Worm (Caenorhabditis elegans) whole organism, L3 larva: ENCODE data around the gene ZC239.20.

Source experiments
- aly-2 ChIP-seq: fragments of 150-350 bp; optimal IDR thresholded peaks from 2 replicates; lab custom pipeline; 2014; ENCODE audit warnings: missing biosample characterization, missing genetic modification characterization
- ceh-16 ChIP-seq: sonication (generic microtip); optimal IDR thresholded peaks from 2 replicates; lab custom pipeline; 2017; ENCODE audit warnings: missing biosample characterization, missing genetic modification characterization
- ceh-9 ChIP-seq: sonication (generic microtip); optimal IDR thresholded peaks from 2 replicates; lab custom pipeline; 2018; ENCODE audit warnings: missing biosample characterization, missing genetic modification characterization
- elt-1 ChIP-seq: fragments of 150-350 bp; optimal IDR thresholded peaks from 2 replicates; lab custom pipeline; 2014; ENCODE audit warnings: missing biosample characterization, missing genetic modification characterization
- eor-1 ChIP-seq, 2 experiments: fragments of 150-350 bp; optimal IDR thresholded peaks; 2 replicates each; lab custom pipeline; 2014 to 2018; ENCODE audit warnings: missing biosample characterization in 2 of 2, missing genetic modification characterization in 2 of 2
- nhr-23 ChIP-seq: fragments of 150-350 bp; optimal IDR thresholded peaks from 2 replicates; lab custom pipeline; 2014; ENCODE audit warnings: missing biosample characterization, missing genetic modification reagents, missing genetic modification characterization
- nhr-25 ChIP-seq: sonication (generic microtip); optimal IDR thresholded peaks from 2 replicates; lab custom pipeline; 2017; ENCODE audit warnings: missing biosample characterization, missing genetic modification characterization
- nhr-28 ChIP-seq: fragments of 150-350 bp; optimal IDR thresholded peaks from 2 replicates; lab custom pipeline; 2014; ENCODE audit warnings: missing biosample characterization, missing genetic modification characterization
- nhr-76 ChIP-seq: fragments of 150-350 bp; sonication (generic microtip); optimal IDR thresholded peaks from 5 replicates; lab custom pipeline; 2014; ENCODE audit warnings: missing biosample characterization, missing genetic modification characterization
- pqm-1 ChIP-seq: fragments of 150-350 bp; optimal IDR thresholded peaks from 2 replicates; lab custom pipeline; 2017; ENCODE audit warnings: missing biosample characterization, missing genetic modification characterization, inconsistent platforms
- snpc-4 ChIP-seq: fragments of 150-350 bp; optimal IDR thresholded peaks from 2 replicates; lab custom pipeline; 2014; ENCODE audit warnings: missing biosample characterization, missing genetic modification characterization
- unc-62 ChIP-seq: fragments of 150-350 bp; sonication (generic microtip); optimal IDR thresholded peaks from 4 replicates; lab custom pipeline; 2014; ENCODE audit warnings: missing biosample characterization, missing genetic modification reagents, missing genetic modification characterization
- ztf-11 ChIP-seq: fragments of 150-350 bp; optimal IDR thresholded peaks from 2 replicates; lab custom pipeline; 2014; ENCODE audit warnings: missing biosample characterization, missing genetic modification characterization

- TF ChIP-seq nhr-28 (tag; lab: Kevin White, UChicago) (no peak), eor-1 (tag; optimal IDR thresholded peaks at IDR 0.05; lab: Kevin White, UChicago) (no peak), ceh-16 (tag; lab: Kevin White, UChicago) (no peak), nhr-25 (tag; lab: Kevin White, UChicago) (no peak), aly-2 (tag; lab: Kevin White, UChicago) (no peak), pqm-1 (tag; lab: Kevin White, UChicago) (no peak), nhr-76 (tag; lab: Kevin White, UChicago) (no peak), unc-62 (no peak), ztf-11 (tag; lab: Kevin White, UChicago) (no peak), nhr-23 (no peak), elt-1 (tag; lab: Kevin White, UChicago) (no peak), ceh-9 (tag; lab: Kevin White, UChicago) (no peak), snpc-4 (tag; lab: Kevin White, UChicago) (no peak)
Measured at ce11 chrII:3221730-3222129, 15.4 kb upstream of the ZC239.20 start, which contains the start of gene ZC239.14.
